Worm (Caenorhabditis elegans) whole organism, L4 larva: ENCODE measurements around the gene C34F11.5.
A peak's percentile ranks its signal among the peaks of the same experiment; 100 is the strongest.

ENCODE experiments used
- T26A8.4 ChIP-seq: fragments of 200-800 bp; sonication (Bioruptor generic); IDR thresholded peaks from 2 replicates; pipeline ENCODE4 v1.3.6; 2022; ENCODE audit warnings: missing genetic modification characterization, missing compliant biosample characterization
- Y48G9A.11 ChIP-seq: fragments of 200-800 bp; sonication (Bioruptor generic); IDR thresholded peaks from 2 replicates; pipeline ENCODE4 v1.3.6; 2022; ENCODE audit warnings: missing genetic modification reagents, missing genetic modification characterization, missing compliant biosample characterization
- aha-1 ChIP-seq: fragments of 150-350 bp; peaks from one replicate; lab custom pipeline; 2014; ENCODE audit warnings: missing biosample characterization, missing genetic modification characterization
- arid-1 ChIP-seq: fragments of 200-800 bp; sonication (Bioruptor generic); conservative IDR thresholded peaks from 2 replicates; pipeline ENCODE4 v1.3.6; 2022; ENCODE audit warnings: missing genetic modification reagents, missing genetic modification characterization, missing compliant biosample characterization
- attf-4 ChIP-seq: sonication (generic microtip); optimal IDR thresholded peaks from 3 replicates; lab custom pipeline; 2017; ENCODE audit warnings: missing biosample characterization, missing genetic modification characterization
- ceh-32 ChIP-seq: sonication (generic microtip); optimal IDR thresholded peaks from 2 replicates; lab custom pipeline; 2016; ENCODE audit warnings: mild to moderate bottlenecking, missing genetic modification characterization, missing compliant biosample characterization; ENCODE audit not compliant: poor library complexity
- ceh-82 ChIP-seq: sonication (generic microtip); optimal IDR thresholded peaks from 2 replicates; lab custom pipeline; 2017; ENCODE audit warnings: missing biosample characterization, missing genetic modification characterization
- ces-1 ChIP-seq: fragments of 150-350 bp; sonication (generic microtip); optimal IDR thresholded peaks from 4 replicates; lab custom pipeline; 2014; ENCODE audit warnings: missing biosample characterization, missing genetic modification reagents, missing genetic modification characterization
- daf-16 ChIP-seq, 3 experiments: sonication (generic microtip); optimal IDR thresholded peaks; 2 replicates each; lab custom pipeline; 2016 to 2017; ENCODE audit warnings: missing genetic modification characterization in 3 of 3, missing genetic modification reagents in 3 of 3, mild to moderate bottlenecking in 2 of 3, missing compliant biosample characterization in 2 of 3, missing biosample characterization in 1 of 3, moderate library complexity in 1 of 3
- dmd-6 ChIP-seq: fragments of 200-800 bp; sonication (Bioruptor generic); IDR thresholded peaks from 2 replicates; pipeline ENCODE4 v1.3.6; 2022; ENCODE audit warnings: missing genetic modification reagents, missing genetic modification characterization, missing compliant biosample characterization
- dmd-8 ChIP-seq: fragments of 200-800 bp; sonication (Bioruptor generic); IDR thresholded peaks from 2 replicates; pipeline ENCODE4 v1.3.6; 2022; ENCODE audit warnings: missing genetic modification characterization, missing compliant biosample characterization
- dpl-1 ChIP-seq: fragments of 150-350 bp; optimal IDR thresholded peaks from 2 replicates; lab custom pipeline; 2014; ENCODE audit warnings: missing biosample characterization, missing genetic modification reagents, missing genetic modification characterization
- dve-1 ChIP-seq: sonication (generic microtip); optimal IDR thresholded peaks from 2 replicates; lab custom pipeline; 2017; ENCODE audit warnings: antibody characterized with exemption, mild to moderate bottlenecking, missing genetic modification characterization, missing compliant biosample characterization; ENCODE audit not compliant: insufficient read depth
- egl-43 ChIP-seq: fragments of 200-800 bp; sonication (Bioruptor generic); IDR thresholded peaks from 2 replicates; pipeline ENCODE4 v1.3.6; 2022; ENCODE audit warnings: missing genetic modification reagents, missing genetic modification characterization, missing compliant biosample characterization
- gei-8 ChIP-seq: fragments of 200-800 bp; sonication (Bioruptor generic); optimal IDR thresholded peaks from 2 replicates; lab custom pipeline; 2018; ENCODE audit warnings: mild to moderate bottlenecking, missing genetic modification characterization, missing compliant biosample characterization
- hlh-11 ChIP-seq: fragments of 200-800 bp; sonication (Bioruptor generic); optimal IDR thresholded peaks from 2 replicates; lab custom pipeline; 2018; ENCODE audit warnings: mild to moderate bottlenecking, missing genetic modification characterization, missing compliant biosample characterization
- lin-15B ChIP-seq: fragments of 150-350 bp; sonication (generic microtip); optimal IDR thresholded peaks from 3 replicates; lab custom pipeline; 2014; ENCODE audit warnings: missing biosample characterization, missing genetic modification characterization
- lsy-2 ChIP-seq, 2 experiments: fragments of 150-350 bp in 1 of 2; sonication (generic microtip) in 1 of 2; optimal IDR thresholded peaks; 2 replicates each; lab custom pipeline; 2014 to 2017; ENCODE audit warnings: missing biosample characterization in 2 of 2, missing genetic modification characterization in 2 of 2
- madf-5 ChIP-seq, 2 experiments: fragments of 200-800 bp; sonication (Bioruptor generic); IDR thresholded peaks; 2 replicates each; pipeline ENCODE4 v1.3.6; 2022; ENCODE audit warnings: missing compliant biosample characterization in 2 of 2, missing genetic modification characterization in 2 of 2
- mes-2 ChIP-seq: sonication (generic microtip); optimal IDR thresholded peaks from 2 replicates; lab custom pipeline; 2016; ENCODE audit warnings: missing genotype, mild to moderate bottlenecking, missing genetic modification characterization, missing compliant biosample characterization; ENCODE audit not compliant: poor library complexity, severe bottlenecking
- mxl-3 ChIP-seq: fragments of 200-800 bp; sonication (Bioruptor generic); optimal IDR thresholded peaks from 2 replicates; lab custom pipeline; 2018; ENCODE audit warnings: mild to moderate bottlenecking, missing genetic modification characterization, missing compliant biosample characterization
- nhr-25 ChIP-seq: sonication (generic microtip); optimal IDR thresholded peaks from 2 replicates; lab custom pipeline; 2017; ENCODE audit warnings: missing genetic modification characterization, mild to moderate bottlenecking, missing compliant biosample characterization, antibody characterized with exemption, moderate library complexity, borderline replicate concordance; ENCODE audit not compliant: insufficient read depth
- nhr-41 ChIP-seq: fragments of 200-800 bp; sonication (Bioruptor generic); IDR thresholded peaks from 2 replicates; pipeline ENCODE4 v1.3.6; 2022; ENCODE audit warnings: missing genetic modification reagents, missing genetic modification characterization, missing compliant biosample characterization
- nhr-48 ChIP-seq: sonication (generic microtip); optimal IDR thresholded peaks from 2 replicates; lab custom pipeline; 2016; ENCODE audit warnings: mild to moderate bottlenecking, missing genetic modification characterization, missing compliant biosample characterization
- pha-4 ChIP-seq, 2 experiments: fragments of 150-350 bp in 1 of 2; fragments of 200-800 bp in 1 of 2; sonication (Bioruptor generic) in 1 of 2; IDR thresholded peaks in 1 of 2; optimal IDR thresholded peaks in 1 of 2; 2 replicates each; pipeline versions ENCODE4 v1.3.6 to Lab custom; 2014 to 2022; ENCODE audit warnings: missing genetic modification characterization in 2 of 2, missing genetic modification reagents in 2 of 2, missing biosample characterization in 1 of 2, missing compliant biosample characterization in 1 of 2
- spr-3 ChIP-seq: fragments of 200-800 bp; sonication (Bioruptor generic); optimal IDR thresholded peaks from 2 replicates; lab custom pipeline; 2018; ENCODE audit warnings: mild to moderate bottlenecking, missing genetic modification characterization, missing compliant biosample characterization
- tra-1 ChIP-seq: fragments of 200-800 bp; sonication (Bioruptor generic); IDR thresholded peaks from 2 replicates; pipeline ENCODE4 v1.3.6; 2022; ENCODE audit warnings: missing genetic modification reagents, missing genetic modification characterization, missing compliant biosample characterization
- unc-130 ChIP-seq: sonication (generic microtip); optimal IDR thresholded peaks from 2 replicates; lab custom pipeline; 2016; ENCODE audit warnings: missing genetic modification reagents, missing genetic modification characterization, missing compliant biosample characterization
- unc-62 ChIP-seq, 3 experiments: fragments of 150-350 bp in 1 of 3; sonication (generic microtip); optimal IDR thresholded peaks in 2 of 3; peaks in 1 of 3; 1 replicate in 1 of 3; 2 replicates in 2 of 3; lab custom pipeline; 2014 to 2017; ENCODE audit warnings: missing biosample characterization in 3 of 3, missing genetic modification characterization in 3 of 3, missing genetic modification reagents in 3 of 3, missing genotype in 1 of 3
- vab-7 ChIP-seq: fragments of 200-800 bp; sonication (Bioruptor generic); IDR thresholded peaks from 2 replicates; pipeline ENCODE4 v1.3.6; 2022; ENCODE audit warnings: missing genetic modification reagents, missing genetic modification characterization, missing compliant biosample characterization
- zag-1 ChIP-seq: fragments of 150-350 bp; optimal IDR thresholded peaks from 2 replicates; lab custom pipeline; 2014; ENCODE audit warnings: missing biosample characterization, missing genetic modification characterization
- zfp-3 ChIP-seq: fragments of 200-800 bp; sonication (Bioruptor generic); conservative IDR thresholded peaks from 2 replicates; pipeline ENCODE4 v1.3.6; 2022; ENCODE audit warnings: missing genetic modification reagents, missing genetic modification characterization, missing compliant biosample characterization
- zip-11 ChIP-seq: fragments of 200-800 bp; sonication (Bioruptor generic); IDR thresholded peaks from 2 replicates; pipeline ENCODE4 v1.3.6; 2022; ENCODE audit warnings: missing genetic modification characterization, missing compliant biosample characterization
- ztf-11 ChIP-seq: fragments of 150-350 bp; optimal IDR thresholded peaks from 2 replicates; lab custom pipeline; 2014; ENCODE audit warnings: missing biosample characterization, missing genetic modification characterization

Gene C34F11.5

DNA sequence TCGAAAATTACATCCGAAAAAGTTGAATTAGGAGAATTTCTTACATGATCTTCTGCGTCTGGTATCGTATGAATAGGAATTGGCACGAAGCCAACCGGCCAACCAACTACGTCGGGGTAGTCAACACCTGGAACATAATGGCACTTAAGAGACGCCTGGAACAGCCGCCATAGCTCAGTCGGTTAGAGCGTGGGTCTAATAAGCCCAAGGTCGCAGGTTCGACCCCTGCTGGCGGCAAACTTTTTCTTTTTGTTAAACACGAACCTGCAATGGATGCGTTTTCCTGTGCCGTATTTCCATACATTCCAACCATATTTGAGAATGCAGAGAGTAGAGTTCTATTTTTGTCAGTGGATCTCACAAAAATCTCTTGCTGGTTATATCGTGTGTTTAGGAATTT lies 42.1 kb downstream of the C34F11.5 start:
- TF ChIP-seq zfp-3 (GFP tag; lab: Robert Waterston, UW) (0 out of 2 replicates have a peak, but pooled peaks have one; percentile 46), pha-4 (GFP tag; IDR thresholded peaks at IDR 0.05; lab: Robert Waterston, UW) (peak; percentile 56; the same call in 1 of the 2 replicates), pha-4 (tag; optimal IDR thresholded peaks at IDR 0.05; lab: Kevin White, UChicago) (no peak), ztf-11 (tag; lab: Kevin White, UChicago) (no peak), Y48G9A.11 (GFP tag; lab: Robert Waterston, UW) (peak; percentile 58), dve-1 (peak; percentile 36), T26A8.4 (GFP tag; lab: Robert Waterston, UW) (peak; percentile 45; the same call in 1 of the 2 replicates), lin-15B (tag; lab: Kevin White, UChicago) (no peak), lsy-2 (tag; optimal IDR thresholded peaks at IDR 0.05; lab: Kevin White, UChicago) (no peak), dpl-1 (GFP tag; lab: Kevin White, UChicago) (no peak), vab-7 (GFP tag; lab: Robert Waterston, UW) (0 out of 2 replicates have a peak, but pooled peaks have one; percentile 53), mes-2 (tag; lab: Kevin White, UChicago) (peak; percentile 59), unc-62 (GFP tag; optimal IDR thresholded peaks at IDR 0.05 in 1 of 2; lab: Kevin White, UChicago) (peak in 1 of 2 experiments; percentile 66), unc-62 (tag; optimal IDR thresholded peaks at IDR 0.05; lab: Kevin White, UChicago) (no peak), zag-1 (tag; lab: Kevin White, UChicago) (no peak), egl-43 (peak; percentile 72), dmd-8 (GFP tag; lab: Robert Waterston, UW) (peak; percentile 73; the same call in 1 of the 2 replicates), ceh-32 (tag; lab: Kevin White, UChicago) (no peak), arid-1 (GFP tag; lab: Robert Waterston, UW) (0 out of 2 replicates have a peak, but pooled peaks have one; percentile 25), mxl-3 (GFP tag; lab: Kevin White, UChicago) (peak; percentile 1), aha-1 (peak; percentile 93), nhr-48 (tag; lab: Kevin White, UChicago) (no peak), zip-11 (GFP tag; lab: Robert Waterston, UW) (no peak), gei-8 (no peak), nhr-41 (GFP tag; lab: Robert Waterston, UW) (no peak), attf-4 (tag; lab: Kevin White, UChicago) (no peak), ces-1 (GFP tag; lab: Kevin White, UChicago) (no peak), unc-130 (peak; percentile 11), tra-1 (GFP tag; lab: Robert Waterston, UW) (peak; percentile 52; the same call in 1 of the 2 replicates), ceh-82 (tag; lab: Kevin White, UChicago) (no peak), dmd-6 (GFP tag; lab: Robert Waterston, UW) (peak; percentile 53)

ce11 chrII:5238366-5238765 lies 42.8 kb downstream of the C34F11.5 start, which contains the start of gene pho-4:
pho-4 (minus strand) TSS chrII:5238466.
- TF ChIP-seq madf-5 (GFP tag; IDR thresholded peaks at IDR 0.05; lab: Robert Waterston, UW) (no peak), daf-16 (GFP tag; optimal IDR thresholded peaks at IDR 0.05; lab: Kevin White, UChicago) (no peak), daf-16 (tag; optimal IDR thresholded peaks at IDR 0.05; lab: Kevin White, UChicago) (no peak), nhr-25 (no peak), spr-3 (GFP tag; lab: Kevin White, UChicago) (no peak)

- no peak for TF ChIP-seq hlh-11 (tag; lab: Kevin White, UChicago)
Measured at ce11 chrII:5241560-5241959, 46.0 kb downstream of the C34F11.5 start, which contains the start of gene T16D1.1. T16D1.1 (minus strand) TSS chrII:5241660.
